Worm (Caenorhabditis elegans): ENCODE measurements around the gene F47B10.9.

Gene F47B10.9

ce11 chrX:10914421-10915277 lies 768 bp upstream of the F47B10.9 start:
- TF ChIP-seq nhr-48 (tag; optimal IDR thresholded peaks at IDR 0.05) (peak; percentile 23), ctbp-1 (GFP tag; IDR thresholded peaks at IDR 0.05) (no peak), pqm-1 (tag; optimal IDR thresholded peaks at IDR 0.05) (peak; percentile 49), lin-29 (GFP tag; IDR thresholded peaks at IDR 0.05) (no peak), zip-2 (tag; optimal IDR thresholded peaks at IDR 0.05) (no peak), Y5F2A.4 (GFP tag; optimal IDR thresholded peaks at IDR 0.05) (no peak), daf-16 (GFP tag; optimal IDR thresholded peaks at IDR 0.05) (no peak), daf-16 (tag; optimal IDR thresholded peaks at IDR 0.05) (peak; percentile 80), hlh-11 (tag; optimal IDR thresholded peaks at IDR 0.05) (peak; percentile 57), unc-62 (GFP tag; optimal IDR thresholded peaks at IDR 0.05 in 1 of 2) (peak in 1 of 2 experiments; percentile 93), unc-62 (tag; optimal IDR thresholded peaks at IDR 0.05) (no peak), hlh-30 (tag; optimal IDR thresholded peaks at IDR 0.05; ENCODE audit: insufficient read depth) (peak; percentile 50), php-3 (GFP tag; IDR thresholded peaks at IDR 0.05) (0 out of 2 replicates have a peak, but pooled peaks have one; percentile 18), dve-1 (tag; optimal IDR thresholded peaks at IDR 0.05; ENCODE audit: insufficient read depth) (peak; percentile 30)

- TF ChIP-seq daf-16 (GFP tag; optimal IDR thresholded peaks at IDR 0.05), result peak in 1 of 2 experiments; percentile 4
- no peak for TF ChIP-seq daf-16 (tag; optimal IDR thresholded peaks at IDR 0.05)
- TF ChIP-seq aha-1 (tag), result peak; percentile 8
- no peak for TF ChIP-seq nhr-76 (tag; optimal IDR thresholded peaks at IDR 0.05)
These were observed 3.2 kb downstream of the F47B10.9 start, which contains the start of gene F47B10.8 for ce11 chrX:10910716-10911115. Gene F47B10.8, minus strand, starts transcription at chrX:10910816.

DNA sequence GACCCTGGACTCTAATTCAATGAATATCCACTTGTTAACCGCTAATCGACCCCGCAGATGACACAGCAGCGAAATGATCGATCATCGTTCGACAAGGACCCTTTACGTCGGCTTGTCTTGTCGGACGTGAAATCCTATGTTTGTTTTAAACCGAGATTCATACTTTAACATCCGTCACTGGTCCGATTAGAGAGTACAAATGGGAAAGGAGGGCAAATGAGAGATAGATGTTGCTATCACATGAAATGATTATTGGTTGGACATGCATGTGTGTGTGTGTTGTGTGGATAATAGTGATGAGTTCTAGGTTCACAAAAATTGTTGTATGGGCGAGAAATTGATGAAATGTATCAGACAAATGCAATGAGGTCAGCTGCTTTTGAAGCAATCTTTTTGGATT lies 4.2 kb downstream of the F47B10.9 start:
- TF ChIP-seq spr-3 (GFP tag; optimal IDR thresholded peaks at IDR 0.05) (no peak), mdt-29 (GFP tag; IDR thresholded peaks at IDR 0.05) (no peak), hlh-11 (tag; optimal IDR thresholded peaks at IDR 0.05) (peak; percentile 2), nhr-42 (GFP tag; IDR thresholded peaks at IDR 0.05) (no peak), cey-2 (tag; optimal IDR thresholded peaks at IDR 0.05; ENCODE audit: borderline replicate concordance, insufficient read depth) (no peak), aha-1 (tag) (no peak), dve-1 (tag; optimal IDR thresholded peaks at IDR 0.05; ENCODE audit: insufficient read depth) (no peak), ces-1 (GFP tag; optimal IDR thresholded peaks at IDR 0.05) (no peak), Y5F2A.4 (GFP tag; optimal IDR thresholded peaks at IDR 0.05) (no peak), mes-2 (tag; optimal IDR thresholded peaks at IDR 0.05; ENCODE audit: poor library complexity, severe bottlenecking) (no peak), snpc-1.2 (GFP tag; IDR thresholded peaks at IDR 0.05) (no peak), F49E8.2 (tag; optimal IDR thresholded peaks at IDR 0.05; ENCODE audit: borderline replicate concordance) (no peak), nhr-11 (tag; optimal IDR thresholded peaks at IDR 0.05) (peak; percentile 34), Y48G9A.11 (GFP tag; IDR thresholded peaks at IDR 0.05) (no peak), unc-62 (GFP tag; optimal IDR thresholded peaks at IDR 0.05 in 1 of 2) (peak in 1 of 2 experiments; percentile 96), unc-62 (tag; optimal IDR thresholded peaks at IDR 0.05) (no peak)

- TF ChIP-seq daf-16 (GFP tag; optimal IDR thresholded peaks at IDR 0.05) (peak in 1 of 2 experiments; percentile 64), daf-16 (tag; optimal IDR thresholded peaks at IDR 0.05) (no peak), madf-9 (GFP tag; conservative IDR thresholded peaks at IDR 0.05) (no peak), fkh-10 (GFP tag; optimal IDR thresholded peaks at IDR 0.05) (no peak)
These were observed 6.5 kb downstream of the F47B10.9 start for ce11 chrX:10907418-10907817.

- TF ChIP-seq set-16 (GFP tag; IDR thresholded peaks at IDR 0.05), result no peak
- no peak for TF ChIP-seq gei-8 (GFP tag; optimal IDR thresholded peaks at IDR 0.05)
- no peak for TF ChIP-seq R02D3.7 (tag; optimal IDR thresholded peaks at IDR 0.05)
- no peak for TF ChIP-seq nhr-41 (GFP tag; IDR thresholded peaks at IDR 0.05)
- no peak for TF ChIP-seq tra-1 (GFP tag; IDR thresholded peaks at IDR 0.05)
- TF ChIP-seq ceh-32 (tag; optimal IDR thresholded peaks at IDR 0.05; ENCODE audit: poor library complexity), result no peak
- TF ChIP-seq zfp-2 (tag; optimal IDR thresholded peaks at IDR 0.05), result no peak
- no peak for TF ChIP-seq skn-1 (tag; optimal IDR thresholded peaks at IDR 0.05)
- peak; percentile 32; the same call in 1 of the 2 replicates for TF ChIP-seq dmd-6 (GFP tag; IDR thresholded peaks at IDR 0.05)
- no peak for TF ChIP-seq jun-1 (tag; optimal IDR thresholded peaks at IDR 0.05)
- no peak for TF ChIP-seq egl-27 (tag; optimal IDR thresholded peaks at IDR 0.05)
- TF ChIP-seq aly-2 (tag; optimal IDR thresholded peaks at IDR 0.05), result no peak
- no peak for TF ChIP-seq spr-3 (GFP tag; optimal IDR thresholded peaks at IDR 0.05)
- no peak for TF ChIP-seq hmg-1.1 (GFP tag; IDR thresholded peaks at IDR 0.05)
- no peak for TF ChIP-seq arid-1 (GFP tag; conservative IDR thresholded peaks at IDR 0.05)
These were observed 10.5 kb downstream of the F47B10.9 start for ce11 chrX:10903416-10903815.

Measured in whole organism, L4 larva.